Worm (Caenorhabditis elegans) whole organism, L4 larva: ENCODE results near the gene fln-1.

ENCODE experiments used
- F37D6.2 ChIP-seq: sonication (generic microtip); optimal IDR thresholded peaks from 2 replicates; lab custom pipeline; 2016; ENCODE audit warnings: mild to moderate bottlenecking, missing genetic modification characterization, missing compliant biosample characterization
- Y48G9A.11 ChIP-seq: fragments of 200-800 bp; sonication (Bioruptor generic); IDR thresholded peaks from 2 replicates; pipeline ENCODE4 v1.3.6; 2022; ENCODE audit warnings: missing genetic modification reagents, missing genetic modification characterization, missing compliant biosample characterization
- Y75B8A.6 ChIP-seq: fragments of 200-800 bp; sonication (Bioruptor generic); IDR thresholded peaks from 2 replicates; pipeline ENCODE4 v1.3.6; 2022; ENCODE audit warnings: missing genetic modification reagents, missing genetic modification characterization, missing compliant biosample characterization
- ZK546.5 ChIP-seq, 2 experiments: sonication (generic microtip); optimal IDR thresholded peaks; 2 replicates each; lab custom pipeline; 2017; ENCODE audit warnings: missing biosample characterization in 2 of 2, missing genetic modification characterization in 2 of 2
- attf-4 ChIP-seq: sonication (generic microtip); optimal IDR thresholded peaks from 3 replicates; lab custom pipeline; 2017; ENCODE audit warnings: missing biosample characterization, missing genetic modification characterization
- ceh-20 ChIP-seq: fragments of 200-800 bp; sonication (Bioruptor generic); IDR thresholded peaks from 2 replicates; pipeline ENCODE4 v1.3.6; 2022; ENCODE audit warnings: missing genetic modification reagents, missing genetic modification characterization, missing compliant biosample characterization
- ceh-82 ChIP-seq: sonication (generic microtip); optimal IDR thresholded peaks from 2 replicates; lab custom pipeline; 2017; ENCODE audit warnings: missing biosample characterization, missing genetic modification characterization
- cey-2 ChIP-seq: sonication (generic microtip); optimal IDR thresholded peaks from 3 replicates; lab custom pipeline; 2017; ENCODE audit warnings: missing genetic modification characterization, mild to moderate bottlenecking, missing compliant biosample characterization, antibody characterized with exemption, borderline replicate concordance; ENCODE audit not compliant: insufficient read depth
- daf-12 ChIP-seq: fragments of 150-350 bp; optimal IDR thresholded peaks from 2 replicates; lab custom pipeline; 2014; ENCODE audit warnings: missing biosample characterization, missing genetic modification reagents, missing genetic modification characterization
- daf-16 ChIP-seq, 3 experiments: sonication (generic microtip); optimal IDR thresholded peaks; 2 replicates each; lab custom pipeline; 2016 to 2017; ENCODE audit warnings: missing genetic modification characterization in 3 of 3, missing genetic modification reagents in 3 of 3, mild to moderate bottlenecking in 2 of 3, missing compliant biosample characterization in 2 of 3, missing biosample characterization in 1 of 3, moderate library complexity in 1 of 3
- daf-19 ChIP-seq: fragments of 200-800 bp; sonication (Bioruptor generic); conservative IDR thresholded peaks from 2 replicates; pipeline ENCODE4 v1.3.6; 2022; ENCODE audit warnings: missing genetic modification characterization, missing compliant biosample characterization
- dmd-6 ChIP-seq: fragments of 200-800 bp; sonication (Bioruptor generic); IDR thresholded peaks from 2 replicates; pipeline ENCODE4 v1.3.6; 2022; ENCODE audit warnings: missing genetic modification reagents, missing genetic modification characterization, missing compliant biosample characterization
- dmd-8 ChIP-seq: fragments of 200-800 bp; sonication (Bioruptor generic); IDR thresholded peaks from 2 replicates; pipeline ENCODE4 v1.3.6; 2022; ENCODE audit warnings: missing genetic modification characterization, missing compliant biosample characterization
- dmd-9 ChIP-seq: fragments of 200-800 bp; sonication (Bioruptor generic); IDR thresholded peaks from 2 replicates; pipeline ENCODE4 v1.3.6; 2022; ENCODE audit warnings: missing genetic modification reagents, missing genetic modification characterization, missing compliant biosample characterization
- dpl-1 ChIP-seq: fragments of 150-350 bp; optimal IDR thresholded peaks from 2 replicates; lab custom pipeline; 2014; ENCODE audit warnings: missing biosample characterization, missing genetic modification reagents, missing genetic modification characterization
- duxl-1 ChIP-seq: sonication (generic microtip); optimal IDR thresholded peaks from 2 replicates; lab custom pipeline; 2016; ENCODE audit warnings: mild to moderate bottlenecking, missing genetic modification characterization, moderate library complexity, missing compliant biosample characterization; ENCODE audit not compliant: poor library complexity
- dve-1 ChIP-seq: sonication (generic microtip); optimal IDR thresholded peaks from 2 replicates; lab custom pipeline; 2017; ENCODE audit warnings: antibody characterized with exemption, mild to moderate bottlenecking, missing genetic modification characterization, missing compliant biosample characterization; ENCODE audit not compliant: insufficient read depth
- egl-27 ChIP-seq: sonication (generic microtip); optimal IDR thresholded peaks from 3 replicates; lab custom pipeline; 2017; ENCODE audit warnings: missing biosample characterization, missing genetic modification reagents, missing genetic modification characterization
- fkh-10 ChIP-seq: fragments of 150-350 bp; optimal IDR thresholded peaks from 2 replicates; lab custom pipeline; 2014; ENCODE audit warnings: missing biosample characterization, missing genetic modification reagents, missing genetic modification characterization
- hif-1 ChIP-seq, 2 experiments: sonication (generic microtip); optimal IDR thresholded peaks; 2 replicates each; lab custom pipeline; 2016 to 2017; ENCODE audit warnings: missing compliant biosample characterization in 2 of 2, missing genetic modification characterization in 2 of 2, missing genetic modification reagents in 2 of 2, missing genotype in 2 of 2, mild to moderate bottlenecking in 1 of 2
- hlh-11 ChIP-seq: fragments of 200-800 bp; sonication (Bioruptor generic); optimal IDR thresholded peaks from 2 replicates; lab custom pipeline; 2018; ENCODE audit warnings: mild to moderate bottlenecking, missing genetic modification characterization, missing compliant biosample characterization
- hlh-30 ChIP-seq: sonication (generic microtip); optimal IDR thresholded peaks from 2 replicates; lab custom pipeline; 2017; ENCODE audit warnings: antibody characterized with exemption, mild to moderate bottlenecking, missing genetic modification characterization, missing compliant biosample characterization; ENCODE audit not compliant: insufficient read depth
- hmg-1.1 ChIP-seq: fragments of 200-800 bp; sonication (Bioruptor generic); IDR thresholded peaks from 2 replicates; pipeline ENCODE4 v1.3.6; 2022; ENCODE audit warnings: missing genetic modification reagents, missing genetic modification characterization, missing compliant biosample characterization
- jun-1 ChIP-seq: fragments of 150-350 bp; optimal IDR thresholded peaks from 2 replicates; lab custom pipeline; 2014; ENCODE audit warnings: missing biosample characterization, missing genetic modification reagents, missing genetic modification characterization
- lin-1 ChIP-seq: fragments of 200-800 bp; sonication (Bioruptor generic); IDR thresholded peaks from 2 replicates; pipeline ENCODE4 v1.3.6; 2022; ENCODE audit warnings: missing genetic modification reagents, missing genetic modification characterization, missing compliant biosample characterization
- lin-38 ChIP-seq: fragments of 200-800 bp; sonication (Bioruptor generic); IDR thresholded peaks from 2 replicates; pipeline ENCODE4 v1.3.6; 2022; ENCODE audit warnings: missing genetic modification reagents, missing genetic modification characterization, missing compliant biosample characterization
- mdt-29 ChIP-seq: fragments of 200-800 bp; sonication (Bioruptor generic); IDR thresholded peaks from 2 replicates; pipeline ENCODE4 v1.3.6; 2022; ENCODE audit warnings: missing genetic modification reagents, missing genetic modification characterization, missing compliant biosample characterization
- mes-2 ChIP-seq: sonication (generic microtip); optimal IDR thresholded peaks from 2 replicates; lab custom pipeline; 2016; ENCODE audit warnings: missing genotype, mild to moderate bottlenecking, missing genetic modification characterization, missing compliant biosample characterization; ENCODE audit not compliant: poor library complexity, severe bottlenecking
- nhr-10 ChIP-seq: fragments of 150-350 bp; optimal IDR thresholded peaks from 2 replicates; lab custom pipeline; 2014; ENCODE audit warnings: missing biosample characterization, missing genetic modification characterization
- nhr-28 ChIP-seq: fragments of 150-350 bp; optimal IDR thresholded peaks from 2 replicates; lab custom pipeline; 2014; ENCODE audit warnings: missing biosample characterization, missing genetic modification characterization
- nhr-48 ChIP-seq: sonication (generic microtip); optimal IDR thresholded peaks from 2 replicates; lab custom pipeline; 2016; ENCODE audit warnings: mild to moderate bottlenecking, missing genetic modification characterization, missing compliant biosample characterization
- php-3 ChIP-seq: fragments of 200-800 bp; sonication (Bioruptor generic); IDR thresholded peaks from 2 replicates; pipeline ENCODE4 v1.3.6; 2022; ENCODE audit warnings: missing genetic modification reagents, missing genetic modification characterization, missing compliant biosample characterization
- pqm-1 ChIP-seq: sonication (generic microtip); optimal IDR thresholded peaks from 2 replicates; lab custom pipeline; 2017; ENCODE audit warnings: missing biosample characterization, missing genetic modification characterization
- set-16 ChIP-seq: fragments of 200-800 bp; sonication (Bioruptor generic); IDR thresholded peaks from 2 replicates; pipeline ENCODE4 v1.3.6; 2022; ENCODE audit warnings: missing genetic modification reagents, missing genetic modification characterization, missing compliant biosample characterization
- spr-1 ChIP-seq: sonication (generic microtip); optimal IDR thresholded peaks from 2 replicates; lab custom pipeline; 2016; ENCODE audit warnings: mild to moderate bottlenecking, missing genetic modification characterization, missing compliant biosample characterization
- unc-62 ChIP-seq, 3 experiments: fragments of 150-350 bp in 1 of 3; sonication (generic microtip); optimal IDR thresholded peaks in 2 of 3; peaks in 1 of 3; 1 replicate in 1 of 3; 2 replicates in 2 of 3; lab custom pipeline; 2014 to 2017; ENCODE audit warnings: missing biosample characterization in 3 of 3, missing genetic modification characterization in 3 of 3, missing genetic modification reagents in 3 of 3, missing genotype in 1 of 3
- vab-7 ChIP-seq: fragments of 200-800 bp; sonication (Bioruptor generic); IDR thresholded peaks from 2 replicates; pipeline ENCODE4 v1.3.6; 2022; ENCODE audit warnings: missing genetic modification reagents, missing genetic modification characterization, missing compliant biosample characterization
- zag-1 ChIP-seq: fragments of 150-350 bp; optimal IDR thresholded peaks from 2 replicates; lab custom pipeline; 2014; ENCODE audit warnings: missing biosample characterization, missing genetic modification characterization
- ztf-7 ChIP-seq: fragments of 150-350 bp; optimal IDR thresholded peaks from 2 replicates; lab custom pipeline; 2014; ENCODE audit warnings: missing biosample characterization, missing genetic modification characterization

The fln-1 gene

ce11 chrIV:339508-339907, 36.3 kb downstream of the fln-1 start, which contains the start of gene cdh-8:
Gene cdh-8, plus strand, starts transcription at chrIV:339808.
- TF ChIP-seq F37D6.2 (no peak), dmd-8 (no peak), ceh-82 (tag; lab: Kevin White, UChicago) (no peak), dpl-1 (no peak), fkh-10 (no peak), zag-1 (no peak), hlh-11 (no peak), nhr-48 (no peak)
- TF ChIP-seq, all 104 proteins: peak for 0

ce11 chrIV:338192-338831, 37.5 kb downstream of the fln-1 start:
- TF ChIP-seq set-16 (GFP tag; lab: Robert Waterston, UW): peak; percentile 55
- TF ChIP-seq jun-1: no peak
- TF ChIP-seq Y48G9A.11: 0 out of 2 replicates have a peak, but pooled peaks have one; percentile 45
- no peak for TF ChIP-seq ztf-7 (tag; lab: Kevin White, UChicago)
- TF ChIP-seq, all 104 proteins: peak for 2

- TF ChIP-seq set-16 (GFP tag; lab: Robert Waterston, UW) (no peak), nhr-28 (peak; percentile 68), dmd-6 (GFP tag; lab: Robert Waterston, UW) (peak; percentile 74), vab-7 (GFP tag; lab: Robert Waterston, UW) (no peak), daf-12 (no peak), unc-62 (GFP tag; optimal IDR thresholded peaks at IDR 0.05 in 1 of 2; lab: Kevin White, UChicago) (peak in 1 of 2 experiments; percentile 85), unc-62 (tag; optimal IDR thresholded peaks at IDR 0.05; lab: Kevin White, UChicago) (no peak), nhr-48 (peak; percentile 35), dve-1 (peak; percentile 74), daf-16 (GFP tag; optimal IDR thresholded peaks at IDR 0.05; lab: Kevin White, UChicago) (no peak), daf-16 (tag; optimal IDR thresholded peaks at IDR 0.05; lab: Kevin White, UChicago) (peak; percentile 58), php-3 (GFP tag; lab: Robert Waterston, UW) (peak; percentile 79; the same call in 1 of the 2 replicates), hlh-11 (peak; percentile 19), pqm-1 (peak; percentile 50)
Measured at ce11 chrIV:337128-337646, 38.6 kb downstream of the fln-1 start, which contains the start of gene pxmp-4. Gene pxmp-4, minus strand, starts transcription at chrIV:337178.

DNA sequence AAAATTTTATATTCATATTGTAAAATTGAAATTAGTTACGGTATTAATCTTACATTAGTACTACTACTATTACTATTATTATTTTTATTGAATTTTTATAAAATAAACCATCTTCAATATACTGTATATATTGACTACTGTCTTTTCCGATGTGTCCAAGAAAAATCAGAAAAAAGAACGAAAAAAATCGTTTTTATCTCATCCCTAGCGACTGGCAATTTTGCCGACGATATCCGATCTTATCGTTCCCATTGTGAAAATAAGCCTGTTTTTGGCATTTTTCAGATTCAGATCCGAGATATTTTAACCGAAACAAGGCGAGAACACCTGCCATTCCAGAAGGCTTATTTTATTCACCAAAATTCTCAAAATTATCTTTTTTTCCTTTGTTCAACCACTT, 45.3 kb downstream of the fln-1 start, which contains the start of gene F18F11.4:
F18F11.4 (plus strand) TSS at position 301 of the 400 bp plus-strand sequence.
- TF ChIP-seq Y75B8A.6 (no peak), duxl-1 (no peak), dpl-1 (no peak), daf-16 (GFP tag; optimal IDR thresholded peaks at IDR 0.05; lab: Kevin White, UChicago) (no peak), daf-16 (tag; optimal IDR thresholded peaks at IDR 0.05; lab: Kevin White, UChicago) (no peak), hif-1 (tag; optimal IDR thresholded peaks at IDR 0.05; lab: Kevin White, UChicago) (no peak)

DNA sequence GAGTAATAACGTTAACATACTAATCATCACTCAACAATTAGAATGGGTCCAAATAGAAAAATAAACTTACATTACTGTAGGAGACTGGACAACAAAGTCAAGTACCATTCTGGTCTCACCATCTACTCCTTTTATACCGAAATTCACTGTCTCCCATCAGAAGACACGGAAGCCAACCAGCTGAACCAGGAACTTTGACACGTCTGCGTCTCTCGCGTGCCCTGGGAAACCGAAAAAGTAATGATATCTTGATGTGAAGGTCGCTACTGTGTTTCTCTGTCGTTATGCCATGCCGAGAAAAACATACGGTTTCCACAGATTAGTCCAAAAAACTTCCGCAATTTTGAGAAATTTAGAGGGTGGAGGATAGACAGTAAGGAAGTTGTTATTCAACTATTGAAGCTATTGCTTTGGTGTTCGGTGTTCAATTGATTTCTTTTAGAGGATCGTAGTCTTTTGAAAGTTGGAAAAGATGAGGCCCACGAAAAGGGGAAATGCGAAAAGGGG, 49.2 kb downstream of the fln-1 start, which contains the start of gene col-101:
col-101 (minus strand) TSS at position 457 of the 507 bp plus-strand sequence.
- TF ChIP-seq daf-19 (no peak), spr-1 (no peak), lin-38 (no peak), nhr-10 (tag; lab: Kevin White, UChicago) (no peak), vab-7 (GFP tag; lab: Robert Waterston, UW) (no peak), cey-2 (tag; lab: Kevin White, UChicago) (no peak), ztf-7 (tag; lab: Kevin White, UChicago) (no peak), hmg-1.1 (GFP tag; lab: Robert Waterston, UW) (no peak), hlh-30 (tag; lab: Kevin White, UChicago) (no peak), attf-4 (no peak), ceh-20 (GFP tag; lab: Robert Waterston, UW) (no peak), hif-1 (tag; optimal IDR thresholded peaks at IDR 0.05; lab: Kevin White, UChicago) (no peak), mes-2 (tag; lab: Kevin White, UChicago) (no peak), dve-1 (no peak), ZK546.5 (tag; optimal IDR thresholded peaks at IDR 0.05; lab: Kevin White, UChicago) (no peak), egl-27 (tag; lab: Kevin White, UChicago) (no peak), dmd-9 (no peak), mdt-29 (no peak), lin-1 (no peak)
